Worm (Caenorhabditis elegans) whole organism, late embryonic: Measurements from ENCODE around the gene msp-77.

Source experiments
- C08G9.2 ChIP-seq: sonication (generic microtip); optimal IDR thresholded peaks from 2 replicates; lab custom pipeline; 2016; ENCODE audit warnings: mild to moderate bottlenecking, missing genetic modification characterization, moderate library complexity, missing compliant biosample characterization
- K02D7.2 ChIP-seq: sonication (generic microtip); optimal IDR thresholded peaks from 2 replicates; lab custom pipeline; 2017; ENCODE audit warnings: mild to moderate bottlenecking, missing genetic modification characterization, missing compliant biosample characterization
- ahr-1 ChIP-seq: sonication (generic microtip); optimal IDR thresholded peaks from 2 replicates; lab custom pipeline; 2016; ENCODE audit warnings: missing genetic modification characterization, missing compliant biosample characterization
- ceh-19 ChIP-seq: fragments of 200-800 bp; sonication (Bioruptor generic); optimal IDR thresholded peaks from 2 replicates; lab custom pipeline; 2018; ENCODE audit warnings: mild to moderate bottlenecking, missing genetic modification characterization, missing compliant biosample characterization
- ceh-2 ChIP-seq: sonication (generic microtip); optimal IDR thresholded peaks from 2 replicates; lab custom pipeline; 2016; ENCODE audit warnings: missing genotype, missing genetic modification characterization, missing compliant biosample characterization
- ceh-22 ChIP-seq: sonication (generic microtip); optimal IDR thresholded peaks from 2 replicates; lab custom pipeline; 2017; ENCODE audit warnings: missing biosample characterization, missing genetic modification characterization
- ceh-31 ChIP-seq: sonication (generic microtip); optimal IDR thresholded peaks from 2 replicates; lab custom pipeline; 2016; ENCODE audit warnings: missing genetic modification characterization, missing compliant biosample characterization
- ceh-34 ChIP-seq: sonication (generic microtip); optimal IDR thresholded peaks from 2 replicates; lab custom pipeline; 2016; ENCODE audit warnings: mild to moderate bottlenecking, missing genetic modification characterization, missing compliant biosample characterization
- ceh-45 ChIP-seq: fragments of 200-800 bp; sonication (Bioruptor generic); IDR thresholded peaks from 2 replicates; pipeline ENCODE4 v1.3.6; 2022; ENCODE audit warnings: missing genetic modification reagents, missing genetic modification characterization, missing compliant biosample characterization
- ceh-48 ChIP-seq: sonication (generic microtip); optimal IDR thresholded peaks from 2 replicates; lab custom pipeline; 2016; ENCODE audit warnings: missing genetic modification characterization, inconsistent platforms, missing compliant biosample characterization
- ceh-6 ChIP-seq: fragments of 200-800 bp; sonication (Bioruptor generic); optimal IDR thresholded peaks from 2 replicates; lab custom pipeline; 2018; ENCODE audit warnings: mild to moderate bottlenecking, missing genetic modification characterization, missing compliant biosample characterization
- che-1 ChIP-seq: sonication (generic microtip); optimal IDR thresholded peaks from 2 replicates; lab custom pipeline; 2016; ENCODE audit warnings: mild to moderate bottlenecking, missing genetic modification characterization, missing compliant biosample characterization
- dmd-4 ChIP-seq: sonication (generic microtip); optimal IDR thresholded peaks from 2 replicates; lab custom pipeline; 2016; ENCODE audit warnings: borderline replicate concordance, missing genetic modification characterization, missing compliant biosample characterization
- dve-1 ChIP-seq: sonication (generic microtip); optimal IDR thresholded peaks from 2 replicates; lab custom pipeline; 2017; ENCODE audit warnings: antibody characterized with exemption, mild to moderate bottlenecking, missing genetic modification characterization, missing compliant biosample characterization
- elt-4 ChIP-seq: sonication (generic microtip); optimal IDR thresholded peaks from 2 replicates; lab custom pipeline; 2016; ENCODE audit warnings: missing genetic modification characterization, missing compliant biosample characterization
- fax-1 ChIP-seq: sonication (generic microtip); optimal IDR thresholded peaks from 2 replicates; lab custom pipeline; 2016; ENCODE audit warnings: missing genotype, missing genetic modification characterization, missing compliant biosample characterization
- fkh-10 ChIP-seq: fragments of 150-350 bp; optimal IDR thresholded peaks from 2 replicates; lab custom pipeline; 2014; ENCODE audit warnings: missing biosample characterization, missing genetic modification reagents, missing genetic modification characterization
- fkh-6 ChIP-seq: sonication (generic microtip); optimal IDR thresholded peaks from 2 replicates; lab custom pipeline; 2016; ENCODE audit warnings: missing genetic modification characterization, missing compliant biosample characterization
- gmeb-2 ChIP-seq: sonication (generic microtip); optimal IDR thresholded peaks from 2 replicates; lab custom pipeline; 2016; ENCODE audit warnings: missing genetic modification characterization, inconsistent platforms, missing compliant biosample characterization
- hlh-8 ChIP-seq: sonication (generic microtip); optimal IDR thresholded peaks from 2 replicates; lab custom pipeline; 2016; ENCODE audit warnings: missing genotype, missing genetic modification characterization, missing compliant biosample characterization
- lim-6 ChIP-seq: sonication (generic microtip); optimal IDR thresholded peaks from 2 replicates; lab custom pipeline; 2016; ENCODE audit warnings: missing genetic modification characterization, missing compliant biosample characterization
- lin-11 ChIP-seq: fragments of 200-800 bp; sonication (Bioruptor generic); optimal IDR thresholded peaks from 2 replicates; lab custom pipeline; 2018; ENCODE audit warnings: mild to moderate bottlenecking, missing genetic modification characterization, missing compliant biosample characterization
- nfya-1 ChIP-seq: sonication (generic microtip); optimal IDR thresholded peaks from 2 replicates; lab custom pipeline; 2017; ENCODE audit warnings: missing genetic modification characterization, mild to moderate bottlenecking, missing compliant biosample characterization, antibody characterized with exemption, moderate library complexity
- npax-4 ChIP-seq: sonication (generic microtip); optimal IDR thresholded peaks from 2 replicates; lab custom pipeline; 2016; ENCODE audit warnings: missing genetic modification characterization, missing compliant biosample characterization
- pag-3 ChIP-seq: sonication (generic microtip); optimal IDR thresholded peaks from 2 replicates; lab custom pipeline; 2016; ENCODE audit warnings: missing compliant biosample characterization, missing genetic modification characterization, borderline replicate concordance
- pat-9 ChIP-seq: fragments of 200-800 bp; sonication (Bioruptor generic); optimal IDR thresholded peaks from 2 replicates; lab custom pipeline; 2018; ENCODE audit warnings: mild to moderate bottlenecking, missing genetic modification characterization, moderate library complexity, missing compliant biosample characterization
- pax-1 ChIP-seq: fragments of 150-350 bp; optimal IDR thresholded peaks from 2 replicates; lab custom pipeline; 2014; ENCODE audit warnings: missing biosample characterization, missing genetic modification characterization
- pha-2 ChIP-seq: sonication (generic microtip); optimal IDR thresholded peaks from 2 replicates; lab custom pipeline; 2017; ENCODE audit warnings: mild to moderate bottlenecking, missing genetic modification characterization, missing compliant biosample characterization
- pha-4 ChIP-seq: fragments of 150-350 bp; optimal IDR thresholded peaks from 2 replicates; lab custom pipeline; 2018; ENCODE audit warnings: missing biosample characterization, missing genetic modification reagents, missing genetic modification characterization
- pqm-1 ChIP-seq: sonication (generic microtip); optimal IDR thresholded peaks from 2 replicates; lab custom pipeline; 2016; ENCODE audit warnings: missing genetic modification characterization, missing compliant biosample characterization
- ref-2 ChIP-seq: sonication (generic microtip); optimal IDR thresholded peaks from 2 replicates; lab custom pipeline; 2016; ENCODE audit warnings: missing genetic modification characterization, missing compliant biosample characterization
- sdc-2 ChIP-seq: sonication (generic microtip); optimal IDR thresholded peaks from 2 replicates; lab custom pipeline; 2016; ENCODE audit warnings: missing genotype, missing genetic modification characterization, missing compliant biosample characterization
- syd-9 ChIP-seq: sonication (generic microtip); optimal IDR thresholded peaks from 2 replicates; lab custom pipeline; 2016; ENCODE audit warnings: mild to moderate bottlenecking, missing genetic modification characterization, moderate library complexity, missing compliant biosample characterization
- tbx-7 ChIP-seq: sonication (generic microtip); optimal IDR thresholded peaks from 2 replicates; lab custom pipeline; 2016; ENCODE audit warnings: missing genotype, missing genetic modification characterization, missing compliant biosample characterization
- ttx-3 ChIP-seq: sonication (generic microtip); optimal IDR thresholded peaks from 2 replicates; lab custom pipeline; 2016; ENCODE audit warnings: missing genetic modification reagents, missing genetic modification characterization, missing compliant biosample characterization
- unc-3 ChIP-seq, 2 experiments: fragments of 200-800 bp in 1 of 2; sonication (Bioruptor generic) in 1 of 2; sonication (generic microtip) in 1 of 2; conservative IDR thresholded peaks in 1 of 2; optimal IDR thresholded peaks in 1 of 2; 2 replicates each; pipeline versions ENCODE4 v1.3.6 to Lab custom; 2016 to 2022; ENCODE audit warnings: missing compliant biosample characterization in 2 of 2, missing genetic modification characterization in 2 of 2, missing genetic modification reagents in 1 of 2
- unc-42 ChIP-seq: sonication (generic microtip); optimal IDR thresholded peaks from 2 replicates; lab custom pipeline; 2016; ENCODE audit warnings: missing genotype, missing genetic modification characterization, missing compliant biosample characterization

The msp-77 gene

DNA sequence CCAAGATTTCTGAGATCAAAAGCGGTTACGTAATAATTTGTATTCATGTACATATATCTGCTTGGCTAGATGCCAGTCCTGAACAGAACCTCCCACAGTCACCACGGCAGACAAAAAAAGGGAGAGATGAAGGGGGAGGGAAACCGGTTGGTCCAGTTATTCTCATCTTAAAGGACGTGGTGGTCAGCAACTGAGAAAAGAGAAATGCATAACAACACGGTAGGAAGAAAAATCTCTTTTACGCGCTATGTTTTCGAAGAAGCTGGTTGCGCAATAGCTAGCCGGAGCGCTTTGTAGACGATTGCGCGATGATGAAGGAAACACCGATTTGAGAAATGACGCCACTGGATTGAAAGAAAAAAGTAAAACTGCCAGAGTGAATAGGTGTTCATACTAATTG, 23.6 kb downstream of the msp-77 start:
- TF ChIP-seq ceh-2 (no peak), nfya-1 (tag; lab: Kevin White, UChicago) (no peak), K02D7.2 (no peak), fkh-10 (no peak), fax-1 (tag; lab: Kevin White, UChicago) (no peak), ceh-6 (GFP tag; lab: Kevin White, UChicago) (no peak), dmd-4 (tag; lab: Kevin White, UChicago) (no peak), npax-4 (tag; lab: Kevin White, UChicago) (no peak), ceh-34 (tag; lab: Kevin White, UChicago) (no peak), fkh-6 (no peak), ceh-45 (GFP tag; lab: Robert Waterston, UW) (no peak), unc-3 (GFP tag; conservative IDR thresholded peaks at IDR 0.05; lab: Robert Waterston, UW) (no peak), unc-3 (tag; optimal IDR thresholded peaks at IDR 0.05; lab: Kevin White, UChicago) (no peak), unc-42 (no peak), lim-6 (tag; lab: Kevin White, UChicago) (no peak), elt-4 (tag; lab: Kevin White, UChicago) (no peak), tbx-7 (tag; lab: Kevin White, UChicago) (no peak), ceh-31 (tag; lab: Kevin White, UChicago) (no peak), ahr-1 (tag; lab: Kevin White, UChicago) (no peak), dve-1 (tag; lab: Kevin White, UChicago) (no peak)

DNA sequence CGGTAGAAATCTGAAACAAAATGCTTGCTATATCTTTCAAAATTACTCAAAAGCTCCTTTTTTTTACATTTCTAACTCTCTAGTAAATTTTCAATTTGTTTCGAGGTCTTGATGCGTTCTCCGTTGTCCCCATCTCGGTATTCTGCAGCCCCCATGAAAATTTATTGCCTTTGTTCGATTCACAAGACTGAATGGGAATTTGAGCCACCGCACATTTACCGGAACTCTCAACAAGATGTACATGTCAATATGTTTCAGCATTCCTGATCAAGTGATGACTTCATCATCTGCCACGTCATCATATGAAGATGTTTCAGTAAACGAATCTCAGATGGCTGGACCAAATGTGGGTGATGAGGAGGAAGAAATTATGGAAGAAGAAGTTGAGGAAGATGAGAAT, 26.0 kb downstream of the msp-77 start:
- TF ChIP-seq pqm-1 (tag; lab: Kevin White, UChicago), result no peak
- no peak for TF ChIP-seq fkh-6
- no peak for TF ChIP-seq ceh-22 (tag; lab: Kevin White, UChicago)
- TF ChIP-seq C08G9.2 (tag; lab: Kevin White, UChicago), result no peak
- TF ChIP-seq nfya-1 (tag; lab: Kevin White, UChicago), result no peak
- TF ChIP-seq fax-1 (tag; lab: Kevin White, UChicago), result no peak
- no peak for TF ChIP-seq npax-4 (tag; lab: Kevin White, UChicago)
- no peak for TF ChIP-seq syd-9
- TF ChIP-seq fkh-10, result no peak
- TF ChIP-seq ttx-3, result no peak
- TF ChIP-seq pha-4 (tag; lab: Kevin White, UChicago), result no peak

DNA sequence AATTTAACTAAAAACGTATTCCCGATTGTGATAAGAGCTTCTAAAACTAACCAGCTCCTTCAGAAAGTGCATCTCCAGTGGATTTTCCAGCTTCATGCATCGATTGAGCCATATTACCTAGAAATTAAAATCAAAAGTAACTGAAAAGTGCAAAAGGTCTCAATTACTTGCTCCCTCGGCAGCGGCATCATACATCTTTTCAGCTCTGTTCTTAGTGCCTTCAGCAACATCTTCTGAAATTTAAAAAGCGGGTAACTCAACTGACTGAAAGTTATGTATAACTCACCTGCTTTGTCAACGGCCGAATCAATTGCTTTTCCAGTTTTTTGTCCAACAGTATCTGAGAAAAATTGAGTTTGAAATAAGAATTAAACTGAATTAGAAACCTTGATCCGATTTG, 30.0 kb downstream of the msp-77 start:
- no peak for TF ChIP-seq ceh-48 (tag; lab: Kevin White, UChicago)
- TF ChIP-seq pat-9 (tag; lab: Kevin White, UChicago), result no peak
- TF ChIP-seq ttx-3, result no peak
- no peak for TF ChIP-seq pag-3
- no peak for TF ChIP-seq sdc-2 (tag; lab: Kevin White, UChicago)
- TF ChIP-seq pax-1 (tag; lab: Kevin White, UChicago), result no peak
- no peak for TF ChIP-seq fkh-6
- TF ChIP-seq pha-4 (tag; lab: Kevin White, UChicago), result no peak
- no peak for TF ChIP-seq pha-2 (tag; lab: Kevin White, UChicago)
- TF ChIP-seq gmeb-2 (tag; lab: Kevin White, UChicago), result no peak
- TF ChIP-seq ceh-19 (GFP tag; lab: Kevin White, UChicago), result no peak
- TF ChIP-seq ref-2 (tag; lab: Kevin White, UChicago), result no peak
- no peak for TF ChIP-seq lin-11 (tag; lab: Kevin White, UChicago)
- TF ChIP-seq npax-4 (tag; lab: Kevin White, UChicago), result no peak
- no peak for TF ChIP-seq ceh-34 (tag; lab: Kevin White, UChicago)
- no peak for TF ChIP-seq che-1 (tag; lab: Kevin White, UChicago)
- no peak for TF ChIP-seq ceh-45 (GFP tag; lab: Robert Waterston, UW)
- TF ChIP-seq hlh-8 (tag; lab: Kevin White, UChicago), result no peak
